Worm (Caenorhabditis elegans): ENCODE data around the gene trpp-11.

trpp-11 gene

DNA sequence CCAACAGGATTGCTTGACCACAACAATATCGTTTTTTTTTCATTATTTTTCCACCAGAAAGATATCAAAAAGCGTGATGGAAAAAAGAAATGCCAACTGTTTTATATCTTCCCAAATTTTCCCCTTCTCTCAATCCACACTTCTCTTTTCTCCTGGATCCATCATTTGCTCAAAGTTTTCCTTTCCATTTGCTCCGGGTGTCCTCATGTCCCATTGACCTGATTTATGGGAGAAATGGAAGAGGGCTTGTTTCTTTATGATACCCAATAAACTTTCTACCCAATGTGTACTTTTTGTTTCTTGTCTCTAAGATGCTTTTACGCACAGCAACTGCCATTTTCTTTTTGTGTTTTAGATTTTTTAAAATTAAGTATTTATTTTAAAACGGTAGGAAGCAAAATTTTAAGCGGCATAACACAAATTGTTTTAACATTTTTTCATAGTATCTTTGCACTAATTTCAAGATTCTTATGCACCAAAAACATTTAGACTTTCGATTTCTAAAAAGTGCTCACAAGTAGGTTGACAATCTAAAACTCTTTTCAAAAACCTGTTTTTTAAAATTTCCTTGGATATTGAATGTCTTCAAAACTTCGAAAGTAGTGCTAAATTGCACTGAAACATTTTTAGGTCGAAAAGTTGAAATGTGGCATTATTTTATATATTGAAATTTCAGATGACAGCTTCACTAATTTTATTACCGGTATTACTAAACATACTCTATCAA, 27.8 kb downstream of the trpp-11 start, which contains the start of gene clec-149 (continued):
- TF ChIP-seq xbp-1 (tag; optimal IDR thresholded peaks at IDR 0.05) (no peak), lin-14 (GFP tag; optimal IDR thresholded peaks at IDR 0.05) (peak; percentile 43), mef-2 (tag; optimal IDR thresholded peaks at IDR 0.05) (no peak), fos-1 (tag; optimal IDR thresholded peaks at IDR 0.05) (no peak), vab-15 (tag; optimal IDR thresholded peaks at IDR 0.05) (no peak), mep-1 (tag; optimal IDR thresholded peaks at IDR 0.05) (no peak), nhr-71 (tag; optimal IDR thresholded peaks at IDR 0.05) (peak; percentile 29), snu-23 (GFP tag; optimal IDR thresholded peaks at IDR 0.05) (peak; percentile 12), ceh-8 (GFP tag; optimal IDR thresholded peaks at IDR 0.05) (no peak), hlh-17 (GFP tag; optimal IDR thresholded peaks at IDR 0.05; ENCODE audit: borderline replicate concordance) (no peak), mdl-1 (tag; optimal IDR thresholded peaks at IDR 0.05) (no peak), rnt-1 (tag; optimal IDR thresholded peaks at IDR 0.05) (peak; percentile 68), ceh-88 (GFP tag; IDR thresholded peaks at IDR 0.05) (no peak), grh-1 (GFP tag; IDR thresholded peaks at IDR 0.05) (no peak)

ce11 chrIII:825256-825655, 30.3 kb downstream of the trpp-11 start:
- peak; percentile 28 for TF ChIP-seq blmp-1 (tag; optimal IDR thresholded peaks at IDR 0.05)
- no peak for TF ChIP-seq fos-1 (tag; optimal IDR thresholded peaks at IDR 0.05)

DNA sequence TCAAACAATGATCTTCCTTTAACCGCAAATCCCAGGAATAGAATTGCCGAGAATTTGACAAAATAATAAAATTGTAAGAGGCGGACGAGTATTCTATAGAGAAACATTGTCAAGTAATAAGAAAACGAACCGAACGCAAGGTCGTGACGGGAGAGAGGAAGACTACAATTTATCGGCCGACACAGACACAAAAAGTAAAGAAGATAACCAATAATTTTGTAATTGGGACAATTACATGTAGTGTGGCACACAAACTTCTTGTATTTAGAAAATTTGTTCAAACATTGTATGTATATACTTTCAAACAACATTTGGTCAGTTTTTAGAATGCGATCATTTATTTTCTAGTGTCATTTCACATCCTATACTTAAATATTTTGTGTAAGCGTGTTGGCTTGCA, 37.0 kb downstream of the trpp-11 start, which contains the start of gene ceeh-1:
TSS of gene ceeh-1 (minus strand) at position 317 of the 400 bp plus-strand sequence.
- TF ChIP-seq ceh-8 (GFP tag; optimal IDR thresholded peaks at IDR 0.05) (no peak), lsy-2 (tag; optimal IDR thresholded peaks at IDR 0.05) (peak in 1 of 2 experiments; percentile 13), ces-1 (GFP tag; optimal IDR thresholded peaks at IDR 0.05) (no peak), aha-1 (tag; optimal IDR thresholded peaks at IDR 0.05) (no peak), lin-14 (GFP tag; optimal IDR thresholded peaks at IDR 0.05) (peak; percentile 47), elt-3 (tag; optimal IDR thresholded peaks at IDR 0.05) (peak in 1 of 6 experiments; percentile 27), nhr-85 (tag) (peak; percentile 45), nhr-20 (tag; optimal IDR thresholded peaks at IDR 0.05) (peak; percentile 3), jun-1 (tag; optimal IDR thresholded peaks at IDR 0.05) (no peak), lin-13 (GFP tag; optimal IDR thresholded peaks at IDR 0.05) (no peak)

DNA sequence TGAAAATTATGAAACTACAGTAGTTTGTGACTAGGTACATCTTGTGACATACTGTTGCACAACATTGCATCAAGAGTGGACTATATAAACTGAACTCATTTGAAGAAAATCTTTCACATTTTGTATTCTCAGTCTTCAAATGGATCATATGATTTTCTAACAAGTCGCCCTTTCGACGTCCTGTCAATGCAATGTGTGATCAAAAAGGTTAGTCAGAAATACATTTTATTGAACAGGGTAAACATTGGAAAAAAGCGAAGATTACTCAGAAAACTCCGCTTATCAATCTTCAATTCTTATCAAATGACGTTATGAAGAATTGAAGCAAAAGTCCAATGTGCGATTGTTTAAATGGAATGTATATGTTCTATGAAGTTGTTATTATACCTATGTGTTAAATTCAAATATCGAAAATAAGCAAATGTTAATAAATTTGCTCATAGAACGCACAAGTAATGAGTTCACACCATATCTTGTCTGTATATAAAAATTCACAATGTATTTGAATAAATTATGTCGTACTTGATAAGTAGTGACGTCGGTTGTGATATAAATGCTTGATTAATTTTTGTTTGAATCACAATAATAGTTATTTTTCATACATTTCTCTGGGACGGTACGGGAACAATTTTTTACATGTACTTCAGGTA, 38.0 kb downstream of the trpp-11 start, which contains the start of gene zip-2:
TSS of gene zip-2 (plus strand) at position 128 of the 650 bp plus-strand sequence.
- TF ChIP-seq nhr-237 (tag; optimal IDR thresholded peaks at IDR 0.05) (no peak), elt-3 (tag; optimal IDR thresholded peaks at IDR 0.05) (peak in 2 of 6 experiments; percentile 54 to 74), mep-1 (tag; optimal IDR thresholded peaks at IDR 0.05) (no peak), ceh-82 (tag; optimal IDR thresholded peaks at IDR 0.05) (no peak), nhr-76 (tag; optimal IDR thresholded peaks at IDR 0.05) (no peak), sptf-1 (tag; optimal IDR thresholded peaks at IDR 0.05) (no peak), tlp-1 (tag; optimal IDR thresholded peaks at IDR 0.05) (no peak), ama-1 (optimal IDR thresholded peaks at IDR 0.05) (no peak), nhr-47 (tag; optimal IDR thresholded peaks at IDR 0.05) (peak; percentile 5), skn-1 (tag; optimal IDR thresholded peaks at IDR 0.05) (no peak), efl-3 (GFP tag; optimal IDR thresholded peaks at IDR 0.05) (no peak), ztf-4 (tag; optimal IDR thresholded peaks at IDR 0.05) (no peak), zag-1 (tag; optimal IDR thresholded peaks at IDR 0.05) (no peak), grh-1 (GFP tag; IDR thresholded peaks at IDR 0.05) (no peak), dpl-1 (GFP tag; optimal IDR thresholded peaks at IDR 0.05) (peak in 1 of 3 experiments; percentile 18), lin-14 (GFP tag; optimal IDR thresholded peaks at IDR 0.05) (peak; percentile 60), hlh-4 (tag; optimal IDR thresholded peaks at IDR 0.05) (no peak), Y116A8C.19 (tag; optimal IDR thresholded peaks at IDR 0.05; ENCODE audit: borderline replicate concordance) (no peak), lin-15B (tag; optimal IDR thresholded peaks at IDR 0.05) (no peak), nhr-11 (tag; optimal IDR thresholded peaks at IDR 0.05) (no peak), fkh-4 (tag; optimal IDR thresholded peaks at IDR 0.05; ENCODE audit: borderline replicate concordance) (no peak), zip-4 (GFP tag; optimal IDR thresholded peaks at IDR 0.05) (no peak), alr-1 (tag; optimal IDR thresholded peaks at IDR 0.05; ENCODE audit: borderline replicate concordance) (peak; percentile 99), nhr-71 (tag; optimal IDR thresholded peaks at IDR 0.05) (peak; percentile 52), nhr-90 (tag; optimal IDR thresholded peaks at IDR 0.05; ENCODE audit: poor library complexity) (peak; percentile 50), tbx-2 (tag; optimal IDR thresholded peaks at IDR 0.05) (no peak), unc-30 (tag; optimal IDR thresholded peaks at IDR 0.05) (no peak)

All from whole organism, L1 larva.